Worm (Caenorhabditis elegans) whole organism, mixed stage, embryonic: Measurements from ENCODE around the gene F30H5.3.

Source experiments
- ceh-43 ChIP-seq: fragments of 200-800 bp; sonication (Bioruptor generic); optimal IDR thresholded peaks from 2 replicates; lab custom pipeline; 2018; ENCODE audit warnings: mild to moderate bottlenecking, missing genetic modification characterization, moderate library complexity, missing compliant biosample characterization
- elt-1 ChIP-seq: sonication (generic microtip); optimal IDR thresholded peaks from 2 replicates; lab custom pipeline; 2017; ENCODE audit warnings: missing genetic modification characterization, mild to moderate bottlenecking, missing compliant biosample characterization, antibody characterized with exemption, moderate library complexity, borderline replicate concordance; ENCODE audit not compliant: insufficient read depth
- lin-13 ChIP-seq: fragments of 150-350 bp; optimal IDR thresholded peaks from 2 replicates; lab custom pipeline; 2014; ENCODE audit warnings: missing biosample characterization, missing genetic modification characterization
- unc-62 ChIP-seq: fragments of 150-350 bp; optimal IDR thresholded peaks from 2 replicates; lab custom pipeline; 2014; ENCODE audit warnings: missing biosample characterization, missing genetic modification reagents, missing genetic modification characterization

DNA sequence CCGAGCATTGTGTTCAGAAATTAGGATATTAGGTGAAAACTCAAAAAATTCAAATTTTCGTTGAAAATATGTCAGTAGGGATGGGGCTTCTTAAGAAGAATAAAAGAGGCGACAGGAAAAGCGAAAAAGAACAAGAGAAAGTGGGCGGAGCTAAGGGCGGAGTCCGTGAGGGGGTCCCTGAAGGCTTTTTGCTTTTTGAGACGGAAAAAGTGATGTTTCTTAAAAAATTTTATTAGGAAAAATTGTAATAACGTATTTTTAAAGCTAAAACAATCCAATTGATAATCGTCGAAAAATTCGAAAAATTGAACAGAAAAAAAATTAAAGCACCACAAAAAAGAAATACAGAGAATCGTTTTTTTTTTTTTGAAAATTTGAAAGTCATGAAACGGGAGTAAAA, 48.3 kb downstream of the F30H5.3 start, which contains the start of gene Y55B1BR.6:
- TF ChIP-seq ceh-43 (GFP tag; lab: Kevin White, UChicago) (no peak), lin-13 (tag; lab: Kevin White, UChicago) (no peak), elt-1 (tag; lab: Kevin White, UChicago) (no peak), unc-62 (GFP tag; lab: Kevin White, UChicago) (no peak)
